Fruit fly (Drosophila melanogaster) whole organism, embryonic: Measurements from ENCODE around the gene CG8369.

Experiments
- Blimp-1 ChIP-seq: fragments of 200-800 bp; sonication (Bioruptor generic); optimal IDR thresholded peaks from 3 replicates; lab custom pipeline; 2018; ENCODE audit warnings: missing biosample characterization, missing genetic modification characterization, mild to moderate bottlenecking, moderate library complexity, missing genetic modification reagents
- CG10543 ChIP-seq: fragments of 200-800 bp; sonication (Bioruptor generic); optimal IDR thresholded peaks from 3 replicates; lab custom pipeline; 2017; ENCODE audit warnings: missing biosample characterization, mild to moderate bottlenecking, missing genetic modification characterization, moderate library complexity
- CG10565 ChIP-seq: fragments of 200-800 bp; sonication (Bioruptor generic); optimal IDR thresholded peaks from 3 replicates; lab custom pipeline; 2016; ENCODE audit warnings: missing biosample characterization, mild to moderate bottlenecking, missing genetic modification characterization
- CG11247 ChIP-seq: fragments of 200-800 bp; sonication (Bioruptor generic); IDR thresholded peaks from 2 replicates; pipeline ENCODE4 v1.3.6; 2022; ENCODE audit warnings: missing biosample characterization, missing genetic modification characterization
- CG11504 ChIP-seq: fragments of 200-800 bp; sonication (Bioruptor generic); optimal IDR thresholded peaks from 3 replicates; lab custom pipeline; 2019; ENCODE audit warnings: missing biosample characterization, mild to moderate bottlenecking, missing genetic modification characterization, moderate library complexity
- CG11560 ChIP-seq: fragments of 200-800 bp; sonication (Bioruptor generic); IDR thresholded peaks from 3 replicates; pipeline ENCODE4 v1.3.6; 2022; ENCODE audit warnings: missing biosample characterization, missing genetic modification characterization
- CG13123 ChIP-seq: fragments of 200-800 bp; sonication (Bioruptor generic); optimal IDR thresholded peaks from 2 replicates; lab custom pipeline; 2016; ENCODE audit warnings: missing biosample characterization, missing genetic modification characterization
- CG13894 ChIP-seq: fragments of 200-800 bp; sonication (Bioruptor generic); optimal IDR thresholded peaks from 3 replicates; lab custom pipeline; 2018; ENCODE audit warnings: missing biosample characterization, mild to moderate bottlenecking, missing genetic modification characterization, moderate library complexity
- CG15514 ChIP-seq: fragments of 200-800 bp; sonication (Bioruptor generic); optimal IDR thresholded peaks from 3 replicates; lab custom pipeline; 2017; ENCODE audit warnings: missing biosample characterization, missing genetic modification characterization, mild to moderate bottlenecking, moderate library complexity, missing genetic modification reagents
- CG17361 ChIP-seq: fragments of 200-800 bp; sonication (Bioruptor generic); IDR thresholded peaks from 3 replicates; pipeline ENCODE4 v1.3.6; 2022; ENCODE audit warnings: missing biosample characterization, missing genetic modification characterization
- CG1832 ChIP-seq: fragments of 200-800 bp; sonication (Bioruptor generic); optimal IDR thresholded peaks from 2 replicates; lab custom pipeline; 2017; ENCODE audit warnings: missing biosample characterization, mild to moderate bottlenecking, missing genetic modification characterization, inconsistent platforms
- CG32767 ChIP-seq: fragments of 200-800 bp; sonication (Bioruptor generic); IDR thresholded peaks from 2 replicates; pipeline ENCODE4 v1.3.6; 2022; ENCODE audit warnings: missing biosample characterization, missing genetic modification characterization
- CG3838 ChIP-seq: fragments of 200-800 bp; sonication (Bioruptor generic); optimal IDR thresholded peaks from 3 replicates; lab custom pipeline; 2016; ENCODE audit warnings: missing biosample characterization, missing genetic modification characterization
- CG4282 ChIP-seq: fragments of 200-800 bp; sonication (Bioruptor generic); optimal IDR thresholded peaks from 2 replicates; lab custom pipeline; 2016; ENCODE audit warnings: missing biosample characterization, missing genetic modification characterization
- CG5180 ChIP-seq: fragments of 200-800 bp; sonication (Bioruptor generic); optimal IDR thresholded peaks from 3 replicates; lab custom pipeline; 2017; ENCODE audit warnings: missing biosample characterization, missing genetic modification characterization, mild to moderate bottlenecking, moderate library complexity, missing genetic modification reagents
- CG5953 ChIP-seq: fragments of 200-800 bp; sonication (Bioruptor generic); IDR thresholded peaks from 2 replicates; pipeline ENCODE4 v1.3.6; 2022; ENCODE audit warnings: missing biosample characterization, missing genetic modification characterization
- CG6175 ChIP-seq: fragments of 200-800 bp; sonication (Bioruptor generic); IDR thresholded peaks from 3 replicates; pipeline ENCODE4 v1.3.6; 2022; ENCODE audit warnings: missing biosample characterization, missing genetic modification characterization
- CG6813 ChIP-seq: fragments of 200-800 bp; sonication (Bioruptor generic); optimal IDR thresholded peaks from 2 replicates; lab custom pipeline; 2017; ENCODE audit warnings: missing biosample characterization, missing genetic modification characterization, mild to moderate bottlenecking, moderate library complexity, missing genetic modification reagents
- CG8359 ChIP-seq: fragments of 200-800 bp; sonication (Bioruptor generic); optimal IDR thresholded peaks from 2 replicates; lab custom pipeline; 2017; ENCODE audit warnings: missing biosample characterization, mild to moderate bottlenecking, missing genetic modification characterization, borderline replicate concordance
- Dfd ChIP-seq, 2 experiments: fragments of >200 bp; optimal IDR thresholded peaks; 2 replicates each; lab custom pipeline; 2017; ENCODE audit warnings: missing biosample characterization in 2 of 2, missing genetic modification characterization in 2 of 2
- Fer3 ChIP-seq: fragments of 200-800 bp; sonication (Bioruptor generic); optimal IDR thresholded peaks from 2 replicates; lab custom pipeline; 2018; ENCODE audit warnings: missing biosample characterization, mild to moderate bottlenecking, missing genetic modification characterization, moderate library complexity
- Gug ChIP-seq: fragments of 200-800 bp; sonication (Bioruptor generic); IDR thresholded peaks from 4 replicates; pipeline ENCODE4 v1.3.6; 2022; ENCODE audit warnings: missing biosample characterization, missing genetic modification characterization
- HLH3B ChIP-seq: fragments of 200-800 bp; sonication (Bioruptor generic); IDR thresholded peaks from 2 replicates; pipeline ENCODE4 v1.3.6; 2022; ENCODE audit warnings: missing biosample characterization, missing genetic modification characterization
- Hmr ChIP-seq: fragments of 200-800 bp; sonication (Bioruptor generic); optimal IDR thresholded peaks from 3 replicates; lab custom pipeline; 2017; ENCODE audit warnings: mild to moderate bottlenecking, missing biosample characterization, missing genetic modification reagents, missing genetic modification characterization
- Poxn ChIP-seq: fragments of 200-800 bp; sonication (Bioruptor generic); IDR thresholded peaks from 2 replicates; pipeline ENCODE4 v1.3.6; 2022; ENCODE audit warnings: missing biosample characterization, missing genetic modification characterization
- Vsx1 ChIP-seq: fragments of 200-800 bp; sonication (Bioruptor generic); optimal IDR thresholded peaks from 2 replicates; lab custom pipeline; 2017; ENCODE audit warnings: missing biosample characterization, mild to moderate bottlenecking, missing genetic modification characterization, missing genetic modification reagents
- ac ChIP-seq: fragments of 200-800 bp; sonication (Bioruptor generic); optimal IDR thresholded peaks from 3 replicates; lab custom pipeline; 2017; ENCODE audit warnings: missing biosample characterization, mild to moderate bottlenecking, missing genetic modification characterization
- aop ChIP-seq: fragments of 200-800 bp; sonication (Bioruptor generic); IDR thresholded peaks from 2 replicates; pipeline ENCODE4 v1.3.6; 2022; ENCODE audit warnings: missing biosample characterization, missing genetic modification characterization
- ase ChIP-seq: fragments of 200-800 bp; sonication (Bioruptor generic); IDR thresholded peaks from 3 replicates; pipeline ENCODE4 v1.3.6; 2022; ENCODE audit warnings: missing biosample characterization, missing genetic modification characterization
- cg ChIP-seq: fragments of 200-800 bp; sonication (Bioruptor generic); optimal IDR thresholded peaks from 3 replicates; lab custom pipeline; 2019; ENCODE audit warnings: missing biosample characterization, mild to moderate bottlenecking, missing genetic modification characterization, moderate library complexity
- dati ChIP-seq: fragments of 200-800 bp; sonication (Bioruptor generic); IDR thresholded peaks from 2 replicates; pipeline ENCODE4 v1.3.6; 2022; ENCODE audit warnings: missing biosample characterization, missing genetic modification characterization
- eve ChIP-seq, 2 experiments: fragments of >200 bp; optimal IDR thresholded peaks; 2 replicates each; lab custom pipeline; 2017; ENCODE audit warnings: missing biosample characterization in 2 of 2, missing genetic modification characterization in 2 of 2
- fu2 ChIP-seq: fragments of 200-800 bp; sonication (Bioruptor generic); optimal IDR thresholded peaks from 2 replicates; lab custom pipeline; 2016; ENCODE audit warnings: missing biosample characterization, missing genetic modification characterization
- gcm2 ChIP-seq: fragments of 200-800 bp; sonication (Bioruptor generic); optimal IDR thresholded peaks from 2 replicates; lab custom pipeline; 2016; ENCODE audit warnings: missing biosample characterization, missing genetic modification characterization
- grau ChIP-seq: fragments of 200-800 bp; optimal IDR thresholded peaks from 3 replicates; lab custom pipeline; 2019; ENCODE audit warnings: missing biosample characterization, mild to moderate bottlenecking, missing genetic modification characterization, moderate library complexity
- hbn ChIP-seq: fragments of 200-800 bp; sonication (Bioruptor generic); IDR thresholded peaks from 2 replicates; pipeline ENCODE4 v1.3.6; 2022; ENCODE audit warnings: missing biosample characterization, missing genetic modification characterization; ENCODE audit not compliant: partially characterized antibody
- lilli ChIP-seq: fragments of 200-800 bp; sonication (Bioruptor generic); optimal IDR thresholded peaks from 3 replicates; lab custom pipeline; 2016; ENCODE audit warnings: missing biosample characterization, missing genetic modification characterization
- lmd ChIP-seq: fragments of 200-800 bp; sonication (Bioruptor generic); IDR thresholded peaks from 2 replicates; pipeline ENCODE4 v1.3.6; 2022; ENCODE audit warnings: missing biosample characterization, missing genetic modification characterization
- nerfin-1 ChIP-seq: fragments of 200-800 bp; sonication (Bioruptor generic); optimal IDR thresholded peaks from 3 replicates; lab custom pipeline; 2019; ENCODE audit warnings: missing biosample characterization, mild to moderate bottlenecking, missing genetic modification characterization, moderate library complexity
- p53 ChIP-seq: fragments of 200-800 bp; sonication (Bioruptor generic); optimal IDR thresholded peaks from 2 replicates; lab custom pipeline; 2016; ENCODE audit warnings: missing biosample characterization, missing genetic modification characterization
- scrt ChIP-seq: fragments of 200-800 bp; sonication (Bioruptor generic); optimal IDR thresholded peaks from 2 replicates; lab custom pipeline; 2018; ENCODE audit warnings: missing biosample characterization, mild to moderate bottlenecking, missing genetic modification characterization, moderate library complexity
- shn ChIP-seq: fragments of 200-800 bp; sonication (Bioruptor generic); optimal IDR thresholded peaks from 3 replicates; lab custom pipeline; 2016; ENCODE audit warnings: missing biosample characterization, missing genetic modification characterization
- sob ChIP-seq: fragments of 200-800 bp; sonication (Bioruptor generic); IDR thresholded peaks from 2 replicates; pipeline ENCODE4 v1.3.6; 2022; ENCODE audit warnings: missing biosample characterization, missing genetic modification characterization
- stc ChIP-seq: fragments of 200-800 bp; sonication (Bioruptor generic); IDR thresholded peaks from 2 replicates; pipeline ENCODE4 v1.3.6; 2022; ENCODE audit warnings: missing biosample characterization, missing genetic modification characterization
- tap ChIP-seq: fragments of 200-800 bp; optimal IDR thresholded peaks from 3 replicates; lab custom pipeline; 2019; ENCODE audit warnings: missing biosample characterization, mild to moderate bottlenecking, missing genetic modification characterization, moderate library complexity
- tin ChIP-seq: fragments of 200-800 bp; sonication (Bioruptor generic); optimal IDR thresholded peaks from 3 replicates; lab custom pipeline; 2016; ENCODE audit warnings: missing biosample characterization, missing genetic modification characterization
- tup ChIP-seq: fragments of 200-800 bp; sonication (Bioruptor generic); optimal IDR thresholded peaks from 2 replicates; lab custom pipeline; 2016; ENCODE audit warnings: missing biosample characterization, mild to moderate bottlenecking, missing genetic modification characterization, moderate library complexity
- wdn ChIP-seq: fragments of 200-800 bp; sonication (Bioruptor generic); IDR thresholded peaks from 2 replicates; pipeline ENCODE4 v1.3.6; 2022; ENCODE audit warnings: missing biosample characterization, missing genetic modification characterization
- z ChIP-seq: fragments of 200-800 bp; sonication (Bioruptor generic); IDR thresholded peaks from 3 replicates; pipeline ENCODE4 v1.3.6; 2022; ENCODE audit warnings: missing biosample characterization, missing genetic modification characterization
- zfh2 ChIP-seq: fragments of 200-800 bp; sonication (Bioruptor generic); optimal IDR thresholded peaks from 2 replicates; lab custom pipeline; 2016; ENCODE audit warnings: missing biosample characterization, missing genetic modification characterization

Gene CG8369

dm6 chr3R:8788722-8789400 lies 32.9 kb upstream of the CG8369 start (continued):
- TF ChIP-seq CG6813 (GFP tag; lab: Kevin White, UChicago) (peak; percentile 32), CG13894 (tag; lab: Kevin White, UChicago) (no peak), ase (GFP tag; lab: Robert Waterston, UW) (peak; percentile 73; the same call in 2 of the 3 replicates), CG13123 (GFP tag; lab: Kevin White, UChicago) (no peak), gcm2 (GFP tag; lab: Kevin White, UChicago) (peak; percentile 25), CG15514 (no peak), tin (peak; percentile 26), Vsx1 (peak; percentile 17), fu2 (GFP tag; lab: Kevin White, UChicago) (no peak), CG8359 (GFP tag; lab: Kevin White, UChicago) (no peak), HLH3B (peak; percentile 62; the same call in 1 of the 2 replicates), Poxn (GFP tag; lab: Robert Waterston, UW) (no peak), Gug (GFP tag; lab: Robert Waterston, UW) (peak; percentile 71), zfh2 (GFP tag; lab: Kevin White, UChicago) (no peak), eve (GFP tag; optimal IDR thresholded peaks at IDR 0.05; lab: Kevin White, UChicago) (no peak), tap (tag; lab: Kevin White, UChicago) (peak; percentile 69), wdn (GFP tag; lab: Robert Waterston, UW) (0 out of 2 replicates have a peak, but pooled peaks have one; percentile 16), CG6175 (GFP tag; lab: Robert Waterston, UW) (no peak), CG10565 (GFP tag; lab: Kevin White, UChicago) (no peak), stc (GFP tag; lab: Robert Waterston, UW) (peak; percentile 82), CG17361 (peak; percentile 46; the same call in 1 of the 3 replicates), CG11504 (peak; percentile 77), tup (GFP tag; lab: Kevin White, UChicago) (no peak), Dfd (GFP tag; optimal IDR thresholded peaks at IDR 0.05; lab: Kevin White, UChicago) (no peak), Hmr (GFP tag; lab: Kevin White, UChicago) (no peak), CG5180 (GFP tag; lab: Kevin White, UChicago) (peak; percentile 30), lilli (GFP tag; lab: Kevin White, UChicago) (no peak), lmd (GFP tag; lab: Robert Waterston, UW) (peak; percentile 71), ac (no peak), CG32767 (GFP tag; lab: Robert Waterston, UW) (peak; percentile 11; the same call in 1 of the 2 replicates), nerfin-1 (tag; lab: Kevin White, UChicago) (peak; percentile 0), CG5953 (GFP tag; lab: Robert Waterston, UW) (peak; percentile 70), grau (peak; percentile 42), dati (GFP tag; lab: Robert Waterston, UW) (0 out of 2 replicates have a peak, but pooled peaks have one; percentile 21), Blimp-1 (GFP tag; lab: Kevin White, UChicago) (peak; percentile 53), shn (GFP tag; lab: Kevin White, UChicago) (no peak), z (GFP tag; lab: Robert Waterston, UW) (no peak), cg (GFP tag; lab: Kevin White, UChicago) (no peak), CG11247 (GFP tag; lab: Robert Waterston, UW) (peak; percentile 64), scrt (no peak), hbn (GFP tag; lab: Robert Waterston, UW) (no peak), CG4282 (GFP tag; lab: Kevin White, UChicago) (no peak), p53 (GFP tag; lab: Kevin White, UChicago) (no peak), CG1832 (GFP tag; lab: Kevin White, UChicago) (no peak), aop (GFP tag; lab: Robert Waterston, UW) (no peak), CG11560 (tag; lab: Robert Waterston, UW) (no peak), CG3838 (no peak), CG10543 (GFP tag; lab: Kevin White, UChicago) (no peak), Fer3 (no peak), sob (GFP tag; lab: Robert Waterston, UW) (peak; percentile 34; the same call in 1 of the 2 replicates)
